Worm (Caenorhabditis elegans) whole organism, L3 larva: ENCODE measurements around the gene nhr-92.

ENCODE experiments used
- R02D3.7 ChIP-seq: fragments of 150-350 bp; optimal IDR thresholded peaks from 2 replicates; lab custom pipeline; 2014; ENCODE audit warnings: missing biosample characterization, missing genetic modification characterization
- ZK546.5 ChIP-seq: sonication (generic microtip); optimal IDR thresholded peaks from 2 replicates; lab custom pipeline; 2017; ENCODE audit warnings: missing biosample characterization, missing genetic modification characterization
- aly-2 ChIP-seq: fragments of 150-350 bp; optimal IDR thresholded peaks from 2 replicates; lab custom pipeline; 2014; ENCODE audit warnings: missing biosample characterization, missing genetic modification characterization
- ama-1 ChIP-seq: fragments of 150-350 bp; optimal IDR thresholded peaks from 2 replicates; lab custom pipeline; 2018
- ceh-28 ChIP-seq: fragments of 150-350 bp; optimal IDR thresholded peaks from 2 replicates; lab custom pipeline; 2014; ENCODE audit warnings: missing biosample characterization, missing genetic modification reagents, missing genetic modification characterization
- ceh-82 ChIP-seq: fragments of 150-350 bp; optimal IDR thresholded peaks from 2 replicates; lab custom pipeline; 2014; ENCODE audit warnings: missing biosample characterization, missing genetic modification characterization
- ceh-9 ChIP-seq: sonication (generic microtip); optimal IDR thresholded peaks from 2 replicates; lab custom pipeline; 2018; ENCODE audit warnings: missing biosample characterization, missing genetic modification characterization
- egl-5 ChIP-seq: fragments of 150-350 bp; optimal IDR thresholded peaks from 2 replicates; lab custom pipeline; 2017; ENCODE audit warnings: missing biosample characterization, missing genetic modification reagents, missing genetic modification characterization, inconsistent platforms
- elt-1 ChIP-seq: fragments of 150-350 bp; optimal IDR thresholded peaks from 2 replicates; lab custom pipeline; 2014; ENCODE audit warnings: missing biosample characterization, missing genetic modification characterization
- elt-2 ChIP-seq: sonication (generic microtip); optimal IDR thresholded peaks from 2 replicates; lab custom pipeline; 2016; ENCODE audit warnings: missing genetic modification reagents, mild to moderate bottlenecking, missing genetic modification characterization, missing compliant biosample characterization
- elt-3 ChIP-seq, 3 experiments: fragments of 150-350 bp in 1 of 3; sonication (generic microtip) in 2 of 3; optimal IDR thresholded peaks; 2 replicates in 2 of 3; 4 replicates in 1 of 3; lab custom pipeline; 2014 to 2017; ENCODE audit warnings: missing biosample characterization in 3 of 3, missing genetic modification characterization in 3 of 3
- eor-1 ChIP-seq, 2 experiments: fragments of 150-350 bp; optimal IDR thresholded peaks; 2 replicates each; lab custom pipeline; 2014 to 2018; ENCODE audit warnings: missing biosample characterization in 2 of 2, missing genetic modification characterization in 2 of 2
- fkh-10 ChIP-seq: sonication (generic microtip); optimal IDR thresholded peaks from 2 replicates; lab custom pipeline; 2017; ENCODE audit warnings: missing biosample characterization, missing genetic modification reagents, missing genetic modification characterization
- fkh-2 ChIP-seq: fragments of 150-350 bp; optimal IDR thresholded peaks from 2 replicates; lab custom pipeline; 2014; ENCODE audit warnings: missing biosample characterization, missing genetic modification reagents, missing genetic modification characterization
- fos-1 ChIP-seq: fragments of 150-350 bp; optimal IDR thresholded peaks from 2 replicates; lab custom pipeline; 2014; ENCODE audit warnings: missing biosample characterization, missing genetic modification characterization
- hmg-11 ChIP-seq: sonication (generic microtip); optimal IDR thresholded peaks from 2 replicates; lab custom pipeline; 2016; ENCODE audit warnings: missing genetic modification characterization, missing compliant biosample characterization
- jun-1 ChIP-seq: fragments of 150-350 bp; optimal IDR thresholded peaks from 2 replicates; lab custom pipeline; 2014; ENCODE audit warnings: missing biosample characterization, missing genetic modification reagents, missing genetic modification characterization
- lin-39 ChIP-seq: fragments of 150-350 bp; optimal IDR thresholded peaks from 2 replicates; lab custom pipeline; 2018; ENCODE audit warnings: missing biosample characterization, missing genetic modification reagents, missing genetic modification characterization
- mdl-1 ChIP-seq: fragments of 150-350 bp; optimal IDR thresholded peaks from 2 replicates; lab custom pipeline; 2014; ENCODE audit warnings: missing biosample characterization, missing genetic modification characterization
- mml-1 ChIP-seq: fragments of 150-350 bp; sonication (generic microtip); optimal IDR thresholded peaks from 3 replicates; lab custom pipeline; 2014; ENCODE audit warnings: missing biosample characterization, missing genetic modification characterization
- nhr-23 ChIP-seq: fragments of 150-350 bp; optimal IDR thresholded peaks from 2 replicates; lab custom pipeline; 2014; ENCODE audit warnings: missing biosample characterization, missing genetic modification reagents, missing genetic modification characterization
- nhr-237 ChIP-seq: fragments of 150-350 bp; optimal IDR thresholded peaks from 2 replicates; lab custom pipeline; 2014; ENCODE audit warnings: missing biosample characterization, missing genetic modification characterization
- nhr-25 ChIP-seq: sonication (generic microtip); optimal IDR thresholded peaks from 2 replicates; lab custom pipeline; 2017; ENCODE audit warnings: missing biosample characterization, missing genetic modification characterization
- nhr-28 ChIP-seq: fragments of 150-350 bp; optimal IDR thresholded peaks from 2 replicates; lab custom pipeline; 2014; ENCODE audit warnings: missing biosample characterization, missing genetic modification characterization
- nhr-43 ChIP-seq: sonication (generic microtip); optimal IDR thresholded peaks from 2 replicates; lab custom pipeline; 2016; ENCODE audit warnings: mild to moderate bottlenecking, missing genetic modification characterization, missing compliant biosample characterization; ENCODE audit not compliant: poor library complexity, severe bottlenecking
- nhr-67 ChIP-seq: fragments of 150-350 bp; optimal IDR thresholded peaks from 2 replicates; lab custom pipeline; 2014; ENCODE audit warnings: missing biosample characterization, missing genetic modification characterization
- nhr-77 ChIP-seq: fragments of 150-350 bp; optimal IDR thresholded peaks from 2 replicates; lab custom pipeline; 2014; ENCODE audit warnings: missing biosample characterization, missing genetic modification characterization
- pha-4 ChIP-seq: fragments of 150-350 bp; optimal IDR thresholded peaks from 2 replicates; lab custom pipeline; 2014; ENCODE audit warnings: missing biosample characterization, missing genetic modification reagents, missing genetic modification characterization
- pqm-1 ChIP-seq: fragments of 150-350 bp; optimal IDR thresholded peaks from 2 replicates; lab custom pipeline; 2017; ENCODE audit warnings: missing biosample characterization, missing genetic modification characterization, inconsistent platforms
- sea-2 ChIP-seq: fragments of 150-350 bp; sonication (generic microtip); optimal IDR thresholded peaks from 4 replicates; lab custom pipeline; 2014; ENCODE audit warnings: missing biosample characterization, missing genetic modification reagents, missing genetic modification characterization
- skn-1 ChIP-seq: fragments of 150-350 bp; optimal IDR thresholded peaks from 2 replicates; lab custom pipeline; 2014; ENCODE audit warnings: missing biosample characterization, missing genetic modification characterization
- snpc-4 ChIP-seq: fragments of 150-350 bp; optimal IDR thresholded peaks from 2 replicates; lab custom pipeline; 2014; ENCODE audit warnings: missing biosample characterization, missing genetic modification characterization
- tbx-2 ChIP-seq: sonication (generic microtip); optimal IDR thresholded peaks from 2 replicates; lab custom pipeline; 2016; ENCODE audit warnings: mild to moderate bottlenecking, missing genetic modification characterization, missing compliant biosample characterization
- unc-62 ChIP-seq: fragments of 150-350 bp; sonication (generic microtip); optimal IDR thresholded peaks from 4 replicates; lab custom pipeline; 2014; ENCODE audit warnings: missing biosample characterization, missing genetic modification reagents, missing genetic modification characterization
- zag-1 ChIP-seq: fragments of 150-350 bp; optimal IDR thresholded peaks from 2 replicates; lab custom pipeline; 2014; ENCODE audit warnings: missing biosample characterization, missing genetic modification characterization
- ztf-11 ChIP-seq: fragments of 150-350 bp; optimal IDR thresholded peaks from 2 replicates; lab custom pipeline; 2014; ENCODE audit warnings: missing biosample characterization, missing genetic modification characterization
- ztf-4 ChIP-seq: fragments of 150-350 bp; optimal IDR thresholded peaks from 2 replicates; lab custom pipeline; 2014; ENCODE audit warnings: missing biosample characterization, missing genetic modification characterization

nhr-92 gene

DNA sequence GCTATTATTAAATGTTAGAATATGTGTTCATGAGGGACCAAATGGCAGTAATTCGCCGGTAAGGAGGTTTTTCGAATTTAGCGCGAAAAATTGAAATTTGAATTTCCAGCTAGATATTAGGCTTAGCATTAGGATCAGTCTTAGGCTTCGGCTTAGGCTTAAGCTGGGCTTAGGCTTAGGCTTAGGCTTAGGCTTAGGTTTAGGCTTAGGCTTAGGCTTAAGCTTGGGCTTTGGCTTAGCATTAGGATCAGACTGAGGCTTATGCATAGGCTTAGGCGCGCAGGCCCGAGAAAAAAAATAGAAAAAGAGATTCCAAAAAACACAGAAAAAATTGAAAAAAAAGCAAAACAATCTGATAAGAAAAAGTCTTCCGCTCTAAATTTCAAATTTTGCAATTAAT lies 8.4 kb downstream of the nhr-92 start:
- TF ChIP-seq nhr-67 (tag; lab: Kevin White, UChicago) (no peak), ZK546.5 (tag; lab: Kevin White, UChicago) (no peak), nhr-23 (tag; lab: Kevin White, UChicago) (no peak), fkh-2 (tag; lab: Kevin White, UChicago) (no peak), ama-1 (no peak), nhr-43 (tag; lab: Kevin White, UChicago) (no peak), ceh-28 (tag; lab: Kevin White, UChicago) (no peak), ceh-9 (no peak), lin-39 (tag; lab: Kevin White, UChicago) (no peak), snpc-4 (no peak), eor-1 (tag; optimal IDR thresholded peaks at IDR 0.05; lab: Kevin White, UChicago) (no peak), unc-62 (GFP tag; lab: Kevin White, UChicago) (no peak), tbx-2 (tag; lab: Kevin White, UChicago) (no peak), sea-2 (GFP tag; lab: Kevin White, UChicago) (no peak), egl-5 (tag; lab: Kevin White, UChicago) (no peak)

DNA sequence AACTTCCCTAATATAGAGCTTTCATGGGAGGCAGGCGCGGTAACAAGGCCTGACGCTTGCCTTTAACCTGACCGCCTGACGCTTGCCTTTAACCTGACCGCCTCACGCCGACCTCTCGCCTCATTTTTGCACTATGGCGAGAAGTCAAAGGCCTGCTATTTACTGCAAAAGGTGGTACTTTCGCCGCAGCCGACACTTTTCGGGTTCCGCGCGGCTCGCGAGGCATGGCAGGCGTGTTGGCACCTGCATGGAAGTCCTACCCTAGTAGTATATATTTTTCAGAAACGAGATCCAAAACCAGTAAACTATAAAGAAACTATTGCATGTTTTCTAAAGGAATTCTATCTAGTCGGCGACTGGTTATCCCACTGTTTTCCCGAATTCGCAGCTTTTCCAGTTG lies 8.8 kb downstream of the nhr-92 start:
- TF ChIP-seq ztf-11 (no peak), pqm-1 (tag; lab: Kevin White, UChicago) (no peak), nhr-67 (tag; lab: Kevin White, UChicago) (no peak), ceh-28 (tag; lab: Kevin White, UChicago) (no peak), skn-1 (tag; lab: Kevin White, UChicago) (no peak), elt-2 (no peak), unc-62 (GFP tag; lab: Kevin White, UChicago) (no peak), nhr-77 (tag; lab: Kevin White, UChicago) (no peak), aly-2 (tag; lab: Kevin White, UChicago) (no peak), fkh-2 (tag; lab: Kevin White, UChicago) (no peak), ama-1 (no peak), ztf-4 (tag; lab: Kevin White, UChicago) (no peak), hmg-11 (tag; lab: Kevin White, UChicago) (no peak), zag-1 (tag; lab: Kevin White, UChicago) (no peak), nhr-28 (no peak), mdl-1 (tag; lab: Kevin White, UChicago) (no peak)
- TF ChIP-seq, all 47 proteins: peak for 0

ce11 chrIV:1631651-1632050 lies 11.8 kb downstream of the nhr-92 start, which contains the start of gene cpg-24:
Gene cpg-24, plus strand, starts transcription at chrIV:1631951.
- TF ChIP-seq jun-1 (tag; lab: Kevin White, UChicago) (no peak), nhr-77 (tag; lab: Kevin White, UChicago) (no peak), ztf-4 (tag; lab: Kevin White, UChicago) (no peak), nhr-25 (tag; lab: Kevin White, UChicago) (no peak)

DNA sequence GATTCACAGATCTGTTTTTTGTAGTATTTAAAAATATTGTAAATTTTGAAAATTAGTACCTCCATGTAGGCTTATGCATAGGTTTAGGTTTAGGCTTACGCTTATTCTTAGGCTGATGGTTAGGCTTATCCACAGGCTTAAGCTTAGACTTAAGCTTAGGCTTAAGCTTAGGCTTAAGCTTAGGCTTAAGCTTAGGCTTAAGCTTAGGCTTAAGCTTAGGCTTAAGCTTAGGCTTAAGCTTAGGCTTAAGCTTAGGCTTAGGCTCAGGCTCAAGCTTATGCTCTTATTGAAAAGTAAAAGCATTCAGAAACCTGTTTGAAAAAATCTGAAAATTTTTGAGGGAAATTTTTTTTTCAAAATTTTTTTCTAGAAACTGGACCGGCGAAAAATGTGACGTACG lies 12.7 kb downstream of the nhr-92 start:
- no peak for TF ChIP-seq pha-4 (tag; lab: Kevin White, UChicago)
- no peak for TF ChIP-seq R02D3.7 (tag; lab: Kevin White, UChicago)

ce11 chrIV:1633445-1633844 lies 13.6 kb downstream of the nhr-92 start, which contains the start of gene Y41D4B.6:
Gene Y41D4B.6, plus strand, starts transcription at chrIV:1633745.
- TF ChIP-seq nhr-237 (tag; lab: Kevin White, UChicago) (no peak), R02D3.7 (tag; lab: Kevin White, UChicago) (no peak), fkh-10 (GFP tag; lab: Kevin White, UChicago) (no peak), nhr-25 (tag; lab: Kevin White, UChicago) (no peak), elt-2 (no peak), ztf-11 (no peak), egl-5 (tag; lab: Kevin White, UChicago) (no peak), tbx-2 (tag; lab: Kevin White, UChicago) (no peak), nhr-67 (tag; lab: Kevin White, UChicago) (no peak), elt-3 (tag; optimal IDR thresholded peaks at IDR 0.05; lab: Kevin White, UChicago) (no peak), mml-1 (tag; lab: Kevin White, UChicago) (no peak), ceh-82 (tag; lab: Kevin White, UChicago) (no peak), zag-1 (tag; lab: Kevin White, UChicago) (no peak), hmg-11 (tag; lab: Kevin White, UChicago) (no peak), jun-1 (tag; lab: Kevin White, UChicago) (no peak), fos-1 (tag; lab: Kevin White, UChicago) (no peak), elt-1 (tag; lab: Kevin White, UChicago) (no peak), nhr-43 (tag; lab: Kevin White, UChicago) (no peak)
